Worm (Caenorhabditis elegans) whole organism, late embryonic: ENCODE data around the gene srp-6.

Source experiments
- C08G9.2 ChIP-seq: sonication (generic microtip); optimal IDR thresholded peaks from 2 replicates; lab custom pipeline; 2016; ENCODE audit warnings: mild to moderate bottlenecking, missing genetic modification characterization, moderate library complexity, missing compliant biosample characterization
- C38D4.7 ChIP-seq: fragments of 200-800 bp; sonication (Bioruptor generic); optimal IDR thresholded peaks from 2 replicates; lab custom pipeline; 2018; ENCODE audit warnings: mild to moderate bottlenecking, missing genetic modification characterization, moderate library complexity, missing compliant biosample characterization
- K02D7.2 ChIP-seq: sonication (generic microtip); optimal IDR thresholded peaks from 2 replicates; lab custom pipeline; 2017; ENCODE audit warnings: mild to moderate bottlenecking, missing genetic modification characterization, missing compliant biosample characterization
- K09A11.1 ChIP-seq: sonication (generic microtip); optimal IDR thresholded peaks from 2 replicates; lab custom pipeline; 2017; ENCODE audit warnings: antibody characterized with exemption, mild to moderate bottlenecking, missing genetic modification characterization, missing compliant biosample characterization; ENCODE audit not compliant: insufficient read depth
- ceh-18 ChIP-seq: sonication (generic microtip); optimal IDR thresholded peaks from 2 replicates; lab custom pipeline; 2016; ENCODE audit warnings: missing genetic modification characterization, missing compliant biosample characterization
- ceh-19 ChIP-seq: fragments of 200-800 bp; sonication (Bioruptor generic); optimal IDR thresholded peaks from 2 replicates; lab custom pipeline; 2018; ENCODE audit warnings: mild to moderate bottlenecking, missing genetic modification characterization, missing compliant biosample characterization
- ceh-24 ChIP-seq: sonication (generic microtip); optimal IDR thresholded peaks from 2 replicates; lab custom pipeline; 2016; ENCODE audit warnings: mild to moderate bottlenecking, missing genetic modification characterization, missing compliant biosample characterization
- ceh-30 ChIP-seq: fragments of 150-350 bp; optimal IDR thresholded peaks from 2 replicates; lab custom pipeline; 2014; ENCODE audit warnings: missing biosample characterization, missing genetic modification characterization
- ceh-48 ChIP-seq: sonication (generic microtip); optimal IDR thresholded peaks from 2 replicates; lab custom pipeline; 2016; ENCODE audit warnings: missing genetic modification characterization, inconsistent platforms, missing compliant biosample characterization
- che-1 ChIP-seq: sonication (generic microtip); optimal IDR thresholded peaks from 2 replicates; lab custom pipeline; 2016; ENCODE audit warnings: mild to moderate bottlenecking, missing genetic modification characterization, missing compliant biosample characterization
- dve-1 ChIP-seq: sonication (generic microtip); optimal IDR thresholded peaks from 2 replicates; lab custom pipeline; 2017; ENCODE audit warnings: antibody characterized with exemption, mild to moderate bottlenecking, missing genetic modification characterization, missing compliant biosample characterization
- elt-2 ChIP-seq: sonication (generic microtip); optimal IDR thresholded peaks from 2 replicates; lab custom pipeline; 2016; ENCODE audit warnings: missing genetic modification reagents, missing genetic modification characterization, missing compliant biosample characterization
- ets-4 ChIP-seq: sonication (generic microtip); optimal IDR thresholded peaks from 2 replicates; lab custom pipeline; 2016; ENCODE audit warnings: missing genetic modification characterization, missing compliant biosample characterization
- fax-1 ChIP-seq: sonication (generic microtip); optimal IDR thresholded peaks from 2 replicates; lab custom pipeline; 2016; ENCODE audit warnings: missing genotype, missing genetic modification characterization, missing compliant biosample characterization
- fkh-10 ChIP-seq: fragments of 150-350 bp; optimal IDR thresholded peaks from 2 replicates; lab custom pipeline; 2014; ENCODE audit warnings: missing biosample characterization, missing genetic modification reagents, missing genetic modification characterization
- hlh-13 ChIP-seq: fragments of 200-800 bp; sonication (Bioruptor generic); optimal IDR thresholded peaks from 2 replicates; lab custom pipeline; 2018; ENCODE audit warnings: mild to moderate bottlenecking, missing genetic modification characterization, missing compliant biosample characterization
- hlh-30 ChIP-seq: sonication (generic microtip); optimal IDR thresholded peaks from 2 replicates; lab custom pipeline; 2017; ENCODE audit warnings: antibody characterized with exemption, missing genetic modification characterization, missing compliant biosample characterization; ENCODE audit not compliant: insufficient read depth
- hlh-8 ChIP-seq: sonication (generic microtip); optimal IDR thresholded peaks from 2 replicates; lab custom pipeline; 2016; ENCODE audit warnings: missing genotype, missing genetic modification characterization, missing compliant biosample characterization
- madf-2 ChIP-seq: sonication (generic microtip); optimal IDR thresholded peaks from 2 replicates; lab custom pipeline; 2017; ENCODE audit warnings: missing genetic modification characterization, missing compliant biosample characterization
- mec-3 ChIP-seq: sonication (generic microtip); optimal IDR thresholded peaks from 2 replicates; lab custom pipeline; 2016; ENCODE audit warnings: borderline replicate concordance, missing genetic modification characterization, missing compliant biosample characterization
- nfya-1 ChIP-seq: sonication (generic microtip); optimal IDR thresholded peaks from 2 replicates; lab custom pipeline; 2017; ENCODE audit warnings: missing genetic modification characterization, mild to moderate bottlenecking, missing compliant biosample characterization, antibody characterized with exemption, moderate library complexity
- nhr-11 ChIP-seq: fragments of 150-350 bp; optimal IDR thresholded peaks from 2 replicates; lab custom pipeline; 2014; ENCODE audit warnings: missing biosample characterization, missing genetic modification characterization
- nhr-232 ChIP-seq: sonication (generic microtip); optimal IDR thresholded peaks from 2 replicates; lab custom pipeline; 2016; ENCODE audit warnings: missing genetic modification characterization, missing compliant biosample characterization
- npax-4 ChIP-seq: sonication (generic microtip); optimal IDR thresholded peaks from 2 replicates; lab custom pipeline; 2016; ENCODE audit warnings: missing genetic modification characterization, missing compliant biosample characterization
- odd-2 ChIP-seq: sonication (generic microtip); optimal IDR thresholded peaks from 2 replicates; lab custom pipeline; 2017; ENCODE audit warnings: antibody characterized with exemption, mild to moderate bottlenecking, missing genetic modification characterization, missing compliant biosample characterization
- pha-2 ChIP-seq: sonication (generic microtip); optimal IDR thresholded peaks from 2 replicates; lab custom pipeline; 2017; ENCODE audit warnings: mild to moderate bottlenecking, missing genetic modification characterization, missing compliant biosample characterization
- pqm-1 ChIP-seq: sonication (generic microtip); optimal IDR thresholded peaks from 2 replicates; lab custom pipeline; 2016; ENCODE audit warnings: missing genetic modification characterization, missing compliant biosample characterization
- ref-2 ChIP-seq: sonication (generic microtip); optimal IDR thresholded peaks from 2 replicates; lab custom pipeline; 2016; ENCODE audit warnings: missing genetic modification characterization, missing compliant biosample characterization
- rnt-1 ChIP-seq: sonication (generic microtip); optimal IDR thresholded peaks from 2 replicates; lab custom pipeline; 2016; ENCODE audit warnings: missing genetic modification characterization, missing compliant biosample characterization
- tbx-2 ChIP-seq: sonication (generic microtip); optimal IDR thresholded peaks from 2 replicates; lab custom pipeline; 2016; ENCODE audit warnings: missing genetic modification characterization, missing compliant biosample characterization
- ttx-3 ChIP-seq: sonication (generic microtip); optimal IDR thresholded peaks from 2 replicates; lab custom pipeline; 2016; ENCODE audit warnings: missing genetic modification reagents, missing genetic modification characterization, missing compliant biosample characterization
- unc-42 ChIP-seq: sonication (generic microtip); optimal IDR thresholded peaks from 2 replicates; lab custom pipeline; 2016; ENCODE audit warnings: missing genotype, missing genetic modification characterization, missing compliant biosample characterization
- zip-5 ChIP-seq: sonication (generic microtip); optimal IDR thresholded peaks from 2 replicates; lab custom pipeline; 2016; ENCODE audit warnings: missing genetic modification characterization, missing compliant biosample characterization
- ztf-16 ChIP-seq: sonication (generic microtip); optimal IDR thresholded peaks from 2 replicates; lab custom pipeline; 2017; ENCODE audit warnings: missing genetic modification characterization, missing compliant biosample characterization

srp-6 gene

ce11 chrV:7424336-7424735, 38.4 kb upstream of the srp-6 start, which contains the start of gene F18E3.10:
Gene F18E3.10, minus strand, starts transcription at chrV:7424436.
- no peak for TF ChIP-seq ets-4 (tag; lab: Kevin White, UChicago)

ce11 chrV:7420162-7420561, 34.3 kb upstream of the srp-6 start, which contains the start of gene srxa-4:
Gene srxa-4, plus strand, starts transcription at chrV:7420462.
- TF ChIP-seq hlh-30 (tag; lab: Kevin White, UChicago) (no peak), ceh-18 (tag; lab: Kevin White, UChicago) (no peak), che-1 (no peak), ceh-19 (no peak), fax-1 (tag; lab: Kevin White, UChicago) (no peak), ref-2 (no peak), hlh-8 (tag; lab: Kevin White, UChicago) (no peak), dve-1 (tag; lab: Kevin White, UChicago) (no peak), C08G9.2 (tag; lab: Kevin White, UChicago) (no peak), tbx-2 (tag; lab: Kevin White, UChicago) (no peak), ceh-30 (tag; lab: Kevin White, UChicago) (no peak), fkh-10 (GFP tag; lab: Kevin White, UChicago) (no peak), nhr-232 (no peak), ttx-3 (tag; lab: Kevin White, UChicago) (no peak), hlh-13 (GFP tag; lab: Kevin White, UChicago) (no peak), zip-5 (tag; lab: Kevin White, UChicago) (no peak), C38D4.7 (GFP tag; lab: Kevin White, UChicago) (no peak), K02D7.2 (tag; lab: Kevin White, UChicago) (no peak)

- TF ChIP-seq ceh-48 (tag; lab: Kevin White, UChicago) (no peak), madf-2 (tag; lab: Kevin White, UChicago) (no peak), ceh-30 (tag; lab: Kevin White, UChicago) (no peak), pqm-1 (tag; lab: Kevin White, UChicago) (no peak), zip-5 (tag; lab: Kevin White, UChicago) (no peak), che-1 (no peak), mec-3 (tag; lab: Kevin White, UChicago) (no peak), odd-2 (tag; lab: Kevin White, UChicago) (no peak), ceh-18 (tag; lab: Kevin White, UChicago) (no peak), npax-4 (no peak), K09A11.1 (tag; lab: Kevin White, UChicago) (no peak), nfya-1 (tag; lab: Kevin White, UChicago) (no peak), pha-2 (tag; lab: Kevin White, UChicago) (no peak), ceh-24 (tag; lab: Kevin White, UChicago) (no peak), C08G9.2 (tag; lab: Kevin White, UChicago) (no peak)
- TF ChIP-seq, all 69 proteins: peak for 0
Observed at ce11 chrV:7417018-7417716, 31.3 kb upstream of the srp-6 start, which contains the start of gene srw-67. Gene srw-67, plus strand, starts transcription at chrV:7417660.

ce11 chrV:7416569-7416968, 30.7 kb upstream of the srp-6 start:
- TF ChIP-seq nfya-1 (tag; lab: Kevin White, UChicago) = no peak
- no peak for TF ChIP-seq rnt-1
- TF ChIP-seq pqm-1 (tag; lab: Kevin White, UChicago) = no peak
- TF ChIP-seq nhr-11 (tag; lab: Kevin White, UChicago) = no peak
- TF ChIP-seq unc-42 (tag; lab: Kevin White, UChicago) = no peak
- no peak for TF ChIP-seq elt-2 (tag; lab: Kevin White, UChicago)
- no peak for TF ChIP-seq ref-2
- no peak for TF ChIP-seq ztf-16
